Fruit fly (Drosophila melanogaster) whole organism, wandering third instar larva: ENCODE results near the gene CG32812.

Experiments used
- Abd-B ChIP-seq: fragments of >200 bp; optimal IDR thresholded peaks from 2 replicates; lab custom pipeline; 2017; ENCODE audit warnings: missing biosample characterization, missing genetic modification characterization
- CrebA ChIP-seq: fragments of 200-800 bp; sonication (Bioruptor generic); optimal IDR thresholded peaks from 2 replicates; lab custom pipeline; 2016; ENCODE audit warnings: missing biosample characterization, mild to moderate bottlenecking, missing genetic modification characterization, borderline replicate concordance
- pan ChIP-seq: fragments of >200 bp; optimal IDR thresholded peaks from 2 replicates; lab custom pipeline; 2017

- no peak for TF ChIP-seq pan (lab: Kevin White, UChicago)
- TF ChIP-seq CrebA (GFP tag; lab: Kevin White, UChicago) = no peak
- TF ChIP-seq Abd-B (GFP tag; lab: Kevin White, UChicago) = no peak
Measured at dm6 chrX:1321664-1322063, 34.6 kb downstream of the CG32812 start.
